Fruit fly (Drosophila melanogaster) whole organism, embryonic: ENCODE results near the gene Rbf2.

ENCODE experiments used
- Antp ChIP-seq: fragments of 200-800 bp; sonication (Bioruptor generic); optimal IDR thresholded peaks from 3 replicates; lab custom pipeline; 2016; ENCODE audit warnings: missing biosample characterization, missing genetic modification characterization
- Bgb ChIP-seq: fragments of 200-800 bp; sonication (Bioruptor generic); IDR thresholded peaks from 2 replicates; pipeline ENCODE4 v1.3.6; 2022; ENCODE audit warnings: missing biosample characterization, missing genetic modification characterization; ENCODE audit not compliant: partially characterized antibody
- CG10654 ChIP-seq: fragments of 200-800 bp; sonication (Bioruptor generic); optimal IDR thresholded peaks from 2 replicates; lab custom pipeline; 2016; ENCODE audit warnings: missing biosample characterization, missing genetic modification characterization
- CG11560 ChIP-seq: fragments of 200-800 bp; sonication (Bioruptor generic); IDR thresholded peaks from 3 replicates; pipeline ENCODE4 v1.3.6; 2022; ENCODE audit warnings: missing biosample characterization, missing genetic modification characterization
- CG11695 ChIP-seq: fragments of 200-800 bp; sonication (Bioruptor generic); IDR thresholded peaks from 3 replicates; pipeline ENCODE4 v1.3.6; 2022; ENCODE audit warnings: missing biosample characterization, missing genetic modification characterization
- CG15514 ChIP-seq: fragments of 200-800 bp; sonication (Bioruptor generic); optimal IDR thresholded peaks from 3 replicates; lab custom pipeline; 2017; ENCODE audit warnings: missing biosample characterization, missing genetic modification characterization, mild to moderate bottlenecking, moderate library complexity, missing genetic modification reagents
- CG16813 ChIP-seq: fragments of 200-800 bp; sonication (Bioruptor generic); IDR thresholded peaks from 3 replicates; pipeline ENCODE4 v1.3.6; 2022; ENCODE audit warnings: missing biosample characterization, missing genetic modification characterization; ENCODE audit not compliant: partially characterized antibody
- CG17385 ChIP-seq: fragments of 200-800 bp; sonication (Bioruptor generic); optimal IDR thresholded peaks from 3 replicates; lab custom pipeline; 2018; ENCODE audit warnings: missing biosample characterization, mild to moderate bottlenecking, missing genetic modification characterization
- CG17612 ChIP-seq: fragments of 200-800 bp; sonication (Bioruptor generic); IDR thresholded peaks from 2 replicates; pipeline ENCODE4 v1.3.6; 2022; ENCODE audit warnings: missing biosample characterization, missing genetic modification characterization
- CG32532 ChIP-seq: fragments of 200-800 bp; sonication (Bioruptor generic); IDR thresholded peaks from 2 replicates; pipeline ENCODE4 v1.3.6; 2022; ENCODE audit warnings: missing biosample characterization, missing genetic modification characterization
- CG34376 ChIP-seq: fragments of 200-800 bp; sonication (Bioruptor generic); optimal IDR thresholded peaks from 2 replicates; lab custom pipeline; 2018; ENCODE audit warnings: missing biosample characterization, mild to moderate bottlenecking, missing genetic modification characterization
- CG42726 ChIP-seq: fragments of 200-800 bp; sonication (Bioruptor generic); IDR thresholded peaks from 2 replicates; pipeline ENCODE4 v1.3.6; 2022; ENCODE audit warnings: missing biosample characterization, missing genetic modification characterization; ENCODE audit not compliant: partially characterized antibody
- CG4360 ChIP-seq: fragments of 200-800 bp; sonication (Bioruptor generic); IDR thresholded peaks from 2 replicates; pipeline ENCODE4 v1.3.6; 2022; ENCODE audit warnings: missing biosample characterization, missing genetic modification characterization
- CG4424 ChIP-seq: fragments of 200-800 bp; sonication (Bioruptor generic); optimal IDR thresholded peaks from 3 replicates; lab custom pipeline; 2016; ENCODE audit warnings: missing biosample characterization, missing genetic modification characterization
- CG6791 ChIP-seq: fragments of 200-800 bp; sonication (Bioruptor generic); IDR thresholded peaks from 3 replicates; pipeline ENCODE4 v1.3.6; 2022; ENCODE audit warnings: missing biosample characterization, missing genetic modification characterization; ENCODE audit not compliant: partially characterized antibody
- CG7963 ChIP-seq: fragments of 200-800 bp; sonication (Bioruptor generic); IDR thresholded peaks from 3 replicates; pipeline ENCODE4 v1.3.6; 2022; ENCODE audit warnings: missing biosample characterization, missing genetic modification characterization; ENCODE audit not compliant: partially characterized antibody
- CG8290 ChIP-seq, 3 experiments: fragments of 200-800 bp; sonication (Bioruptor generic); optimal IDR thresholded peaks; 2 replicates each; lab custom pipeline; 2016 to 2019; ENCODE audit warnings: missing biosample characterization in 3 of 3, missing genetic modification characterization in 3 of 3, mild to moderate bottlenecking in 2 of 3, moderate library complexity in 1 of 3
- CoRest ChIP-seq: fragments of 200-800 bp; sonication (Bioruptor generic); optimal IDR thresholded peaks from 3 replicates; lab custom pipeline; 2018; ENCODE audit warnings: missing biosample characterization, mild to moderate bottlenecking, missing genetic modification characterization, moderate library complexity
- D ChIP-seq, 2 experiments: fragments of 200-800 bp in 1 of 2; fragments of >200 bp in 1 of 2; sonication (Bioruptor generic) in 1 of 2; optimal IDR thresholded peaks; 2 replicates in 1 of 2; 3 replicates in 1 of 2; lab custom pipeline; 2017; ENCODE audit warnings: mild to moderate bottlenecking in 1 of 2, missing biosample characterization in 1 of 2, missing genetic modification characterization in 1 of 2, missing genetic modification reagents in 1 of 2
- D19A ChIP-seq: fragments of 200-800 bp; optimal IDR thresholded peaks from 3 replicates; lab custom pipeline; 2019; ENCODE audit warnings: missing biosample characterization, mild to moderate bottlenecking, missing genetic modification characterization, moderate library complexity
- Dbx ChIP-seq: fragments of 200-800 bp; sonication (Bioruptor generic); IDR thresholded peaks from 3 replicates; pipeline ENCODE4 v1.3.6; 2022; ENCODE audit warnings: missing biosample characterization, missing genetic modification characterization
- Dp ChIP-seq: fragments of 200-800 bp; sonication (Bioruptor generic); optimal IDR thresholded peaks from 2 replicates; lab custom pipeline; 2018; ENCODE audit warnings: missing biosample characterization, mild to moderate bottlenecking, missing genetic modification characterization, moderate library complexity
- Gsc ChIP-seq: fragments of 200-800 bp; sonication (Bioruptor generic); IDR thresholded peaks from 2 replicates; pipeline ENCODE4 v1.3.6; 2022; ENCODE audit warnings: missing biosample characterization, missing genetic modification characterization
- Gug ChIP-seq: fragments of 200-800 bp; sonication (Bioruptor generic); IDR thresholded peaks from 4 replicates; pipeline ENCODE4 v1.3.6; 2022; ENCODE audit warnings: missing biosample characterization, missing genetic modification characterization
- Myb ChIP-seq: fragments of 200-800 bp; sonication (Bioruptor generic); optimal IDR thresholded peaks from 2 replicates; lab custom pipeline; 2016; ENCODE audit warnings: missing biosample characterization, missing genetic modification characterization
- Xrp1 ChIP-seq: fragments of 200-800 bp; sonication (Bioruptor generic); IDR thresholded peaks from 2 replicates; pipeline ENCODE4 v1.3.6; 2022; ENCODE audit warnings: missing biosample characterization, missing genetic modification characterization
- ab ChIP-seq: fragments of 200-800 bp; sonication (Bioruptor generic); optimal IDR thresholded peaks from 2 replicates; lab custom pipeline; 2016; ENCODE audit warnings: missing biosample characterization, missing genetic modification characterization
- ci ChIP-seq: fragments of 200-800 bp; sonication (Bioruptor generic); IDR thresholded peaks from 3 replicates; pipeline ENCODE4 v1.3.6; 2022; ENCODE audit warnings: missing biosample characterization, missing genetic modification characterization
- cwo ChIP-seq: fragments of 200-800 bp; sonication (Bioruptor generic); optimal IDR thresholded peaks from 3 replicates; lab custom pipeline; 2017; ENCODE audit warnings: missing biosample characterization, missing genetic modification characterization, mild to moderate bottlenecking, moderate library complexity, missing genetic modification reagents
- dmrt11E ChIP-seq: fragments of 200-800 bp; sonication (Bioruptor generic); optimal IDR thresholded peaks from 3 replicates; lab custom pipeline; 2018; ENCODE audit warnings: missing biosample characterization, mild to moderate bottlenecking, missing genetic modification characterization, moderate library complexity
- dpn ChIP-seq, 2 experiments: fragments of 200-800 bp; sonication (Bioruptor generic); optimal IDR thresholded peaks; 3 replicates each; lab custom pipeline; 2016; ENCODE audit warnings: missing biosample characterization in 2 of 2, missing genetic modification characterization in 2 of 2
- fd64A ChIP-seq: fragments of 200-800 bp; sonication (Bioruptor generic); optimal IDR thresholded peaks from 3 replicates; lab custom pipeline; 2018; ENCODE audit warnings: missing biosample characterization, mild to moderate bottlenecking, missing genetic modification characterization
- ftz-f1 ChIP-seq: fragments of 200-800 bp; sonication (Bioruptor generic); optimal IDR thresholded peaks from 2 replicates; lab custom pipeline; 2016; ENCODE audit warnings: missing biosample characterization, missing genetic modification characterization
- gsb ChIP-seq: fragments of 200-800 bp; sonication (Bioruptor generic); IDR thresholded peaks from 2 replicates; pipeline ENCODE4 v1.3.6; 2022; ENCODE audit warnings: missing biosample characterization, missing genetic modification characterization
- ham ChIP-seq: fragments of 200-800 bp; sonication (Bioruptor generic); IDR thresholded peaks from 2 replicates; pipeline ENCODE4 v1.3.6; 2022; ENCODE audit warnings: missing biosample characterization, missing genetic modification characterization
- kay ChIP-seq: fragments of 200-800 bp; sonication (Bioruptor generic); optimal IDR thresholded peaks from 2 replicates; lab custom pipeline; 2016; ENCODE audit warnings: missing biosample characterization, missing genetic modification characterization
- knrl ChIP-seq: fragments of 200-800 bp; sonication (Bioruptor generic); IDR thresholded peaks from 3 replicates; pipeline ENCODE4 v1.3.6; 2022; ENCODE audit warnings: missing biosample characterization, missing genetic modification characterization; ENCODE audit not compliant: partially characterized antibody
- lola ChIP-seq, 3 experiments: fragments of >200 bp in 2 of 3; fragments of 200-800 bp in 1 of 3; sonication (Bioruptor generic) in 1 of 3; optimal IDR thresholded peaks; 2 replicates each; lab custom pipeline; 2017 to 2019; ENCODE audit warnings: missing biosample characterization in 3 of 3, missing genetic modification characterization in 3 of 3, mild to moderate bottlenecking in 1 of 3, moderate library complexity in 1 of 3
- p53 ChIP-seq: fragments of 200-800 bp; sonication (Bioruptor generic); optimal IDR thresholded peaks from 2 replicates; lab custom pipeline; 2016; ENCODE audit warnings: missing biosample characterization, missing genetic modification characterization
- pan ChIP-seq, 4 experiments: fragments of >200 bp in 3 of 4; fragments of 200-800 bp in 1 of 4; sonication (Bioruptor generic) in 1 of 4; optimal IDR thresholded peaks in 3 of 4; IDR thresholded peaks in 1 of 4; 2 replicates each; pipeline versions ENCODE4 v1.3.6 to Lab custom; 2017 to 2022; ENCODE audit warnings: missing biosample characterization in 2 of 4, missing genetic modification characterization in 2 of 4, mixed read lengths in 1 of 4
- slou ChIP-seq: fragments of 200-800 bp; sonication (Bioruptor generic); optimal IDR thresholded peaks from 3 replicates; lab custom pipeline; 2016; ENCODE audit warnings: missing biosample characterization, missing genetic modification characterization
- sob ChIP-seq: fragments of 200-800 bp; sonication (Bioruptor generic); IDR thresholded peaks from 2 replicates; pipeline ENCODE4 v1.3.6; 2022; ENCODE audit warnings: missing biosample characterization, missing genetic modification characterization
- trem ChIP-seq: fragments of 200-800 bp; optimal IDR thresholded peaks from 3 replicates; lab custom pipeline; 2019; ENCODE audit warnings: missing biosample characterization, mild to moderate bottlenecking, missing genetic modification characterization, moderate library complexity
- vnd ChIP-seq: fragments of 200-800 bp; sonication (Bioruptor generic); IDR thresholded peaks from 3 replicates; pipeline ENCODE4 v1.3.6; 2022; ENCODE audit warnings: missing biosample characterization, missing genetic modification characterization; ENCODE audit not compliant: partially characterized antibody

Gene Rbf2

dm6 chr3R:16004015-16004414 is 38.8 kb downstream of the Rbf2 start (continued):
- TF ChIP-seq ftz-f1 (GFP tag; lab: Kevin White, UChicago) (peak; percentile 32), sob (GFP tag; lab: Robert Waterston, UW) (peak; percentile 62), CG17612 (GFP tag; lab: Robert Waterston, UW) (no peak), trem (tag; lab: Kevin White, UChicago) (peak; percentile 41), CoRest (tag; lab: Kevin White, UChicago) (peak; percentile 34), CG6791 (GFP tag; lab: Robert Waterston, UW) (peak; percentile 83), ab (GFP tag; lab: Kevin White, UChicago) (no peak), knrl (GFP tag; lab: Robert Waterston, UW) (peak; percentile 48; the same call in 1 of the 3 replicates), CG16813 (GFP tag; lab: Robert Waterston, UW) (peak; percentile 68), Bgb (GFP tag; lab: Robert Waterston, UW) (peak; percentile 81), lola (GFP tag; optimal IDR thresholded peaks at IDR 0.05; lab: Kevin White, UChicago) (no peak), Dbx (GFP tag; lab: Robert Waterston, UW) (0 out of 3 replicates have a peak, but pooled peaks have one; percentile 26), ci (peak; percentile 6; the same call in 1 of the 3 replicates), Myb (GFP tag; lab: Kevin White, UChicago) (peak; percentile 62), D (optimal IDR thresholded peaks at IDR 0.05; lab: Kevin White, UChicago) (no peak), D (GFP tag; optimal IDR thresholded peaks at IDR 0.05; lab: Kevin White, UChicago) (no peak), CG8290 (GFP tag; optimal IDR thresholded peaks at IDR 0.05; lab: Kevin White, UChicago) (peak; percentile 84), CG8290 (tag; optimal IDR thresholded peaks at IDR 0.05; lab: Kevin White, UChicago) (peak in 1 of 2 experiments; percentile 17), Xrp1 (GFP tag; lab: Robert Waterston, UW) (peak; percentile 67), CG42726 (GFP tag; lab: Robert Waterston, UW) (0 out of 2 replicates have a peak, but pooled peaks have one; percentile 34)

dm6 chr3R:16004691-16005474 is 39.6 kb downstream of the Rbf2 start:
- TF ChIP-seq Antp (GFP tag; lab: Kevin White, UChicago) (no peak), cwo (peak; percentile 99), kay (GFP tag; lab: Kevin White, UChicago) (peak; percentile 53), CG32532 (GFP tag; lab: Robert Waterston, UW) (peak; percentile 50; the same call in 1 of the 2 replicates), Dp (no peak), CG15514 (GFP tag; lab: Kevin White, UChicago) (peak; percentile 34), dpn (GFP tag; optimal IDR thresholded peaks at IDR 0.05; lab: Kevin White, UChicago) (no peak), CG11695 (no peak), vnd (GFP tag; lab: Robert Waterston, UW) (0 out of 3 replicates have a peak, but pooled peaks have one; percentile 49), D19A (tag; lab: Kevin White, UChicago) (no peak), gsb (GFP tag; lab: Robert Waterston, UW) (no peak), lola (GFP tag; optimal IDR thresholded peaks at IDR 0.05; lab: Kevin White, UChicago) (no peak), CG10654 (GFP tag; lab: Kevin White, UChicago) (no peak), CG11560 (tag; lab: Robert Waterston, UW) (no peak), CG34376 (GFP tag; lab: Kevin White, UChicago) (peak; percentile 81), dmrt11E (tag; lab: Kevin White, UChicago) (no peak), Gsc (GFP tag; lab: Robert Waterston, UW) (no peak), Dbx (GFP tag; lab: Robert Waterston, UW) (0 out of 3 replicates have a peak, but pooled peaks have one; percentile 7), CG7963 (GFP tag; lab: Robert Waterston, UW) (no peak), pan (optimal IDR thresholded peaks at IDR 0.05; lab: Kevin White, UChicago) (no peak), pan (GFP tag; optimal IDR thresholded peaks at IDR 0.05 in 1 of 2, IDR thresholded peaks at IDR 0.05 in 1 of 2) (no peak), p53 (GFP tag; lab: Kevin White, UChicago) (peak; percentile 8), CG8290 (GFP tag; optimal IDR thresholded peaks at IDR 0.05; lab: Kevin White, UChicago) (no peak), CG8290 (tag; optimal IDR thresholded peaks at IDR 0.05; lab: Kevin White, UChicago) (peak in 1 of 2 experiments; percentile 33), CG17385 (GFP tag; lab: Kevin White, UChicago) (peak; percentile 10), ham (GFP tag; lab: Robert Waterston, UW) (peak; percentile 51; the same call in 1 of the 2 replicates), slou (GFP tag; lab: Kevin White, UChicago) (no peak), fd64A (peak; percentile 6), Gug (no peak), CG4424 (GFP tag; lab: Kevin White, UChicago) (no peak), CG4360 (GFP tag; lab: Robert Waterston, UW) (peak; percentile 51; the same call in 1 of the 2 replicates)
